Fruit fly (Drosophila melanogaster) whole organism: ENCODE measurements around the gene Vml.

ENCODE experiments used
- CG8478 ChIP-seq: fragments of >200 bp; optimal IDR thresholded peaks from 2 replicates; lab custom pipeline; 2018; ENCODE audit warnings: inconsistent platforms
- EcR ChIP-seq, 2 experiments: fragments of >200 bp; optimal IDR thresholded peaks; 2 replicates each; lab custom pipeline; 2017; ENCODE audit warnings: missing biosample characterization in 2 of 2, missing genetic modification characterization in 2 of 2, missing genetic modification reagents in 2 of 2
- psq ChIP-seq: fragments of >200 bp; optimal IDR thresholded peaks from 2 replicates; lab custom pipeline; 2017
- usp ChIP-seq: fragments of >200 bp; optimal IDR thresholded peaks from 2 replicates; lab custom pipeline; 2017; ENCODE audit warnings: missing biosample characterization, missing genetic modification characterization, mixed read lengths

DNA sequence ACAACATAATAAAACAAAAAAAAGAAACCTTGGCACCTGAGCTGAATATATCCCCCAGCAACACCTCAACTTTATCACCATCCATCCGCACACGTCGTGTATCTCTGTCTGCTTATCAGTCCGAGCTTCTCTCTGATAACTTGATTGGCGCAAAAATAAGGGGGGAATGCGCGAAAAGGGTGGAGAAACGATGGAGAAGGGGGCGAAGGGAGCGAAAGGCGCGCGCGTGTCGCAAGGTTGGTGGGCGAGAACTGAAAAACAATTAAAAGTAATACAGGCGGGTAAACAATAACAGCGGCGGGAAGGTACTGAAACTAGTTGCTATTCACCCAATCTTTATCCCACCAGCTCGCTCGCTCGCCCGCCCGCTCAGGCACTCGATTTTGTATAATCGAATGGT lies 10.6 kb downstream of the Vml start:
- TF ChIP-seq usp (no peak), CG8478 (lab: Kevin White, UChicago) (no peak), EcR (GFP tag; optimal IDR thresholded peaks at IDR 0.05; lab: Kevin White, UChicago) (no peak), psq (lab: Kevin White, UChicago) (no peak)
